Fruit fly (Drosophila melanogaster) whole organism: ENCODE results near the gene Cyp4ac2.
A peak's percentile ranks its signal among the peaks of the same experiment; 100 is the strongest.

Experiments used
- CG8478 ChIP-seq: fragments of >200 bp; optimal IDR thresholded peaks from 2 replicates; lab custom pipeline; 2018; ENCODE audit warnings: inconsistent platforms
- Dll ChIP-seq: fragments of >200 bp; optimal IDR thresholded peaks from 2 replicates; lab custom pipeline; 2017
- EcR ChIP-seq, 2 experiments: fragments of >200 bp; optimal IDR thresholded peaks; 2 replicates each; lab custom pipeline; 2017; ENCODE audit warnings: missing biosample characterization in 2 of 2, missing genetic modification characterization in 2 of 2, missing genetic modification reagents in 2 of 2
- pan ChIP-seq: fragments of >200 bp; optimal IDR thresholded peaks from 2 replicates; lab custom pipeline; 2017
- psq ChIP-seq: fragments of >200 bp; optimal IDR thresholded peaks from 2 replicates; lab custom pipeline; 2017
- usp ChIP-seq: fragments of >200 bp; optimal IDR thresholded peaks from 2 replicates; lab custom pipeline; 2017; ENCODE audit warnings: missing biosample characterization, missing genetic modification characterization, mixed read lengths

Gene Cyp4ac2

dm6 chr2L:5285860-5286259 is 19.7 kb downstream of the Cyp4ac2 start:
- TF ChIP-seq CG8478 (lab: Kevin White, UChicago) (no peak), usp (GFP tag; lab: Kevin White, UChicago) (no peak), Dll (lab: Kevin White, UChicago) (no peak), psq (no peak), pan (lab: Kevin White, UChicago) (no peak), EcR (GFP tag; optimal IDR thresholded peaks at IDR 0.05; lab: Kevin White, UChicago) (no peak)

- TF ChIP-seq psq (no peak), usp (GFP tag; lab: Kevin White, UChicago) (no peak)
Measured at dm6 chr2L:5286572-5286971, 20.4 kb downstream of the Cyp4ac2 start.

- no peak for TF ChIP-seq psq
- TF ChIP-seq CG8478 (lab: Kevin White, UChicago) = no peak
- TF ChIP-seq EcR (GFP tag; optimal IDR thresholded peaks at IDR 0.05; lab: Kevin White, UChicago) = peak in 1 of 2 experiments; percentile 93
- TF ChIP-seq Dll (lab: Kevin White, UChicago) = no peak
- TF ChIP-seq pan (lab: Kevin White, UChicago) = no peak
- no peak for TF ChIP-seq usp (GFP tag; lab: Kevin White, UChicago)
Measured at dm6 chr2L:5287599-5288261, 21.5 kb downstream of the Cyp4ac2 start.

- TF ChIP-seq EcR (GFP tag; optimal IDR thresholded peaks at IDR 0.05; lab: Kevin White, UChicago) (no peak), CG8478 (lab: Kevin White, UChicago) (no peak), Dll (lab: Kevin White, UChicago) (no peak), usp (GFP tag; lab: Kevin White, UChicago) (no peak), pan (lab: Kevin White, UChicago) (no peak), psq (no peak)
Measured at dm6 chr2L:5288262-5288621, 22.1 kb downstream of the Cyp4ac2 start.

dm6 chr2L:5288721-5289120 is 22.5 kb downstream of the Cyp4ac2 start, which contains the start of gene vri:
TSS of gene vri (plus strand) at chr2L:5288944.
- no peak for TF ChIP-seq usp (GFP tag; lab: Kevin White, UChicago)
- no peak for TF ChIP-seq pan (lab: Kevin White, UChicago)

dm6 chr2L:5289921-5290320 is 23.7 kb downstream of the Cyp4ac2 start:
- TF ChIP-seq Dll (lab: Kevin White, UChicago) (no peak), usp (GFP tag; lab: Kevin White, UChicago) (no peak), psq (no peak), EcR (GFP tag; optimal IDR thresholded peaks at IDR 0.05; lab: Kevin White, UChicago) (no peak), CG8478 (lab: Kevin White, UChicago) (no peak), pan (lab: Kevin White, UChicago) (no peak)

dm6 chr2L:5290530-5290929 is 24.3 kb downstream of the Cyp4ac2 start:
- TF ChIP-seq psq = no peak
- TF ChIP-seq Dll (lab: Kevin White, UChicago) = no peak
- no peak for TF ChIP-seq CG8478 (lab: Kevin White, UChicago)
- TF ChIP-seq pan (lab: Kevin White, UChicago) = no peak
- no peak for TF ChIP-seq usp (GFP tag; lab: Kevin White, UChicago)
- TF ChIP-seq EcR (GFP tag; optimal IDR thresholded peaks at IDR 0.05; lab: Kevin White, UChicago) = no peak

- TF ChIP-seq psq (no peak), EcR (GFP tag; optimal IDR thresholded peaks at IDR 0.05; lab: Kevin White, UChicago) (peak in 1 of 2 experiments; percentile 29)
Measured at dm6 chr2L:5291195-5291594, 25.0 kb downstream of the Cyp4ac2 start.

dm6 chr2L:5291869-5292642 is 25.9 kb downstream of the Cyp4ac2 start:
- TF ChIP-seq Dll (lab: Kevin White, UChicago) (peak; percentile 31), CG8478 (lab: Kevin White, UChicago) (peak; percentile 50), pan (lab: Kevin White, UChicago) (no peak), EcR (GFP tag; optimal IDR thresholded peaks at IDR 0.05; lab: Kevin White, UChicago) (peak; percentile 79 to 93)

- TF ChIP-seq psq (no peak), usp (GFP tag; lab: Kevin White, UChicago) (no peak), pan (lab: Kevin White, UChicago) (no peak), EcR (GFP tag; optimal IDR thresholded peaks at IDR 0.05; lab: Kevin White, UChicago) (no peak), CG8478 (lab: Kevin White, UChicago) (no peak), Dll (lab: Kevin White, UChicago) (no peak)
Measured at dm6 chr2L:5292643-5292963, 26.4 kb downstream of the Cyp4ac2 start.

- no peak for TF ChIP-seq psq
- TF ChIP-seq Dll (lab: Kevin White, UChicago) = peak; percentile 75
- TF ChIP-seq CG8478 (lab: Kevin White, UChicago) = peak; percentile 26
- no peak for TF ChIP-seq pan (lab: Kevin White, UChicago)
- peak; percentile 99 to 100 for TF ChIP-seq EcR (GFP tag; optimal IDR thresholded peaks at IDR 0.05; lab: Kevin White, UChicago)
- TF ChIP-seq usp (GFP tag; lab: Kevin White, UChicago) = no peak
Measured at dm6 chr2L:5292977-5293513, 26.9 kb downstream of the Cyp4ac2 start.
